Fruit fly (Drosophila melanogaster) whole organism, prepupa: ENCODE results near the gene bol.
A peak's percentile ranks its signal among the peaks of the same experiment; 100 is the strongest.

Experiments used
- CG6854 ChIP-seq: fragments of 200-800 bp; sonication (Bioruptor generic); optimal IDR thresholded peaks from 2 replicates; lab custom pipeline; 2017; ENCODE audit warnings: missing biosample characterization, mild to moderate bottlenecking, missing genetic modification characterization
- CG8632 ChIP-seq: fragments of 200-800 bp; sonication (Bioruptor generic); optimal IDR thresholded peaks from 3 replicates; lab custom pipeline; 2016; ENCODE audit warnings: missing biosample characterization, missing genetic modification characterization
- Eip78C ChIP-seq: fragments of 200-800 bp; sonication (Bioruptor generic); peaks from one replicate; lab custom pipeline; 2016; ENCODE audit warnings: missing biosample characterization, missing genetic modification characterization
- Ets21C ChIP-seq: fragments of 200-800 bp; sonication (Bioruptor generic); optimal IDR thresholded peaks from 3 replicates; lab custom pipeline; 2016; ENCODE audit warnings: missing biosample characterization, missing genetic modification characterization
- Ets96B ChIP-seq: fragments of 200-800 bp; optimal IDR thresholded peaks from 2 replicates; lab custom pipeline; 2019; ENCODE audit warnings: missing biosample characterization, mild to moderate bottlenecking, missing genetic modification characterization, moderate library complexity
- Hr39 ChIP-seq: fragments of 200-800 bp; sonication (Bioruptor generic); optimal IDR thresholded peaks from 2 replicates; lab custom pipeline; 2016; ENCODE audit warnings: missing biosample characterization, missing genetic modification characterization
- Smox ChIP-seq: fragments of 200-800 bp; sonication (Bioruptor generic); optimal IDR thresholded peaks from 3 replicates; lab custom pipeline; 2016; ENCODE audit warnings: missing biosample characterization, missing genetic modification characterization
- Sox14 ChIP-seq: fragments of 200-800 bp; sonication (Bioruptor generic); optimal IDR thresholded peaks from 3 replicates; lab custom pipeline; 2016; ENCODE audit warnings: missing biosample characterization, missing genetic modification characterization
- achi ChIP-seq: fragments of 200-800 bp; sonication (Bioruptor generic); optimal IDR thresholded peaks from 3 replicates; lab custom pipeline; 2016; ENCODE audit warnings: missing biosample characterization, missing genetic modification characterization
- acj6 ChIP-seq: fragments of 200-800 bp; sonication (Bioruptor generic); optimal IDR thresholded peaks from 3 replicates; lab custom pipeline; 2016; ENCODE audit warnings: missing biosample characterization, missing genetic modification characterization
- cyc ChIP-seq: fragments of 200-800 bp; sonication (Bioruptor generic); optimal IDR thresholded peaks from 3 replicates; lab custom pipeline; 2016; ENCODE audit warnings: missing biosample characterization, missing genetic modification characterization
- fd85E ChIP-seq: fragments of 200-800 bp; sonication (Bioruptor generic); optimal IDR thresholded peaks from 3 replicates; lab custom pipeline; 2016; ENCODE audit warnings: missing biosample characterization, missing genetic modification characterization
- net ChIP-seq: fragments of 200-800 bp; sonication (Bioruptor generic); optimal IDR thresholded peaks from 3 replicates; lab custom pipeline; 2016; ENCODE audit warnings: missing biosample characterization, missing genetic modification characterization
- svp ChIP-seq: fragments of 200-800 bp; sonication (Bioruptor generic); peaks from one replicate; lab custom pipeline; 2016; ENCODE audit warnings: missing biosample characterization, missing genetic modification characterization

dm6 chr3L:9074285-9074684 is 59.9 kb downstream of the bol start, which contains the start of gene teq:
- TF ChIP-seq acj6 (GFP tag; lab: Kevin White, UChicago) = no peak
- no peak for TF ChIP-seq achi (GFP tag; lab: Kevin White, UChicago)
- TF ChIP-seq Hr39 (GFP tag; lab: Kevin White, UChicago) = no peak
- TF ChIP-seq svp (GFP tag; lab: Kevin White, UChicago) = peak; percentile 81
- no peak for TF ChIP-seq CG6854
- no peak for TF ChIP-seq Ets96B
- no peak for TF ChIP-seq CG8632 (GFP tag; lab: Kevin White, UChicago)
- TF ChIP-seq cyc (GFP tag; lab: Kevin White, UChicago) = no peak
- TF ChIP-seq Smox = no peak
- TF ChIP-seq Eip78C (GFP tag; lab: Kevin White, UChicago) = no peak
- TF ChIP-seq fd85E (GFP tag; lab: Kevin White, UChicago) = no peak
- no peak for TF ChIP-seq net
- TF ChIP-seq Sox14 (GFP tag; lab: Kevin White, UChicago) = no peak
- no peak for TF ChIP-seq Ets21C (GFP tag; lab: Kevin White, UChicago)
